Worm (Caenorhabditis elegans) whole organism, L4 larva: Measurements from ENCODE around the gene ZK829.7.

ENCODE experiments used
- F10B5.3 ChIP-seq: sonication (generic microtip); optimal IDR thresholded peaks from 2 replicates; lab custom pipeline; 2016; ENCODE audit warnings: mild to moderate bottlenecking, missing genetic modification characterization, missing compliant biosample characterization
- ama-1 ChIP-seq: fragments of 150-350 bp; optimal IDR thresholded peaks from 2 replicates; lab custom pipeline; 2014; ENCODE audit warnings: inconsistent platforms, mixed read lengths
- ces-1 ChIP-seq: fragments of 150-350 bp; sonication (generic microtip); optimal IDR thresholded peaks from 4 replicates; lab custom pipeline; 2014; ENCODE audit warnings: missing biosample characterization, missing genetic modification reagents, missing genetic modification characterization
- fkh-10 ChIP-seq: fragments of 150-350 bp; optimal IDR thresholded peaks from 2 replicates; lab custom pipeline; 2014; ENCODE audit warnings: missing biosample characterization, missing genetic modification reagents, missing genetic modification characterization
- fos-1 ChIP-seq: fragments of 150-350 bp; optimal IDR thresholded peaks from 2 replicates; lab custom pipeline; 2014; ENCODE audit warnings: missing biosample characterization, missing genetic modification characterization
- hif-1 ChIP-seq, 2 experiments: sonication (generic microtip); optimal IDR thresholded peaks; 2 replicates each; lab custom pipeline; 2016 to 2017; ENCODE audit warnings: missing compliant biosample characterization in 2 of 2, missing genetic modification characterization in 2 of 2, missing genetic modification reagents in 2 of 2, missing genotype in 2 of 2, mild to moderate bottlenecking in 1 of 2
- hlh-30 ChIP-seq: sonication (generic microtip); optimal IDR thresholded peaks from 2 replicates; lab custom pipeline; 2017; ENCODE audit warnings: antibody characterized with exemption, mild to moderate bottlenecking, missing genetic modification characterization, missing compliant biosample characterization; ENCODE audit not compliant: insufficient read depth
- lin-15B ChIP-seq: fragments of 150-350 bp; sonication (generic microtip); optimal IDR thresholded peaks from 3 replicates; lab custom pipeline; 2014; ENCODE audit warnings: missing biosample characterization, missing genetic modification characterization
- nhr-11 ChIP-seq: fragments of 150-350 bp; optimal IDR thresholded peaks from 2 replicates; lab custom pipeline; 2014; ENCODE audit warnings: missing biosample characterization, missing genetic modification characterization
- nhr-237 ChIP-seq: sonication (generic microtip); optimal IDR thresholded peaks from 2 replicates; lab custom pipeline; 2017; ENCODE audit warnings: missing biosample characterization, missing genetic modification characterization
- nhr-25 ChIP-seq: sonication (generic microtip); optimal IDR thresholded peaks from 2 replicates; lab custom pipeline; 2017; ENCODE audit warnings: missing genetic modification characterization, mild to moderate bottlenecking, missing compliant biosample characterization, antibody characterized with exemption, moderate library complexity, borderline replicate concordance; ENCODE audit not compliant: insufficient read depth
- nhr-28 ChIP-seq: fragments of 150-350 bp; optimal IDR thresholded peaks from 2 replicates; lab custom pipeline; 2014; ENCODE audit warnings: missing biosample characterization, missing genetic modification characterization
- saeg-2 ChIP-seq: fragments of 200-800 bp; sonication (Bioruptor generic); IDR thresholded peaks from 2 replicates; pipeline ENCODE4 v1.3.6; 2022; ENCODE audit warnings: missing genetic modification reagents, missing genetic modification characterization, missing compliant biosample characterization
- unc-62 ChIP-seq, 3 experiments: fragments of 150-350 bp in 1 of 3; sonication (generic microtip); optimal IDR thresholded peaks in 2 of 3; peaks in 1 of 3; 1 replicate in 1 of 3; 2 replicates in 2 of 3; lab custom pipeline; 2014 to 2017; ENCODE audit warnings: missing biosample characterization in 3 of 3, missing genetic modification characterization in 3 of 3, missing genetic modification reagents in 3 of 3, missing genotype in 1 of 3

ce11 chrIV:12005090-12005770 lies 43.9 kb upstream of the ZK829.7 start:
- no peak for TF ChIP-seq F10B5.3 (tag; lab: Kevin White, UChicago)
- TF ChIP-seq saeg-2 (GFP tag; lab: Robert Waterston, UW), result no peak
- TF ChIP-seq ama-1 (lab: Kevin White, UChicago), result no peak
- no peak for TF ChIP-seq fkh-10 (GFP tag; lab: Kevin White, UChicago)
- TF ChIP-seq nhr-28 (tag; lab: Kevin White, UChicago), result no peak
- TF ChIP-seq hif-1 (tag; optimal IDR thresholded peaks at IDR 0.05; lab: Kevin White, UChicago), result no peak
- TF ChIP-seq fos-1 (tag; lab: Kevin White, UChicago), result no peak
- peak in 1 of 2 experiments; percentile 90 for TF ChIP-seq unc-62 (GFP tag; optimal IDR thresholded peaks at IDR 0.05 in 1 of 2; lab: Kevin White, UChicago)
- no peak for TF ChIP-seq unc-62 (tag; optimal IDR thresholded peaks at IDR 0.05; lab: Kevin White, UChicago)
- TF ChIP-seq nhr-25 (tag; lab: Kevin White, UChicago), result no peak
- peak; percentile 54 for TF ChIP-seq hlh-30 (tag; lab: Kevin White, UChicago)
- no peak for TF ChIP-seq ces-1
- no peak for TF ChIP-seq nhr-11
- TF ChIP-seq lin-15B (tag; lab: Kevin White, UChicago), result no peak
- no peak for TF ChIP-seq nhr-237 (tag; lab: Kevin White, UChicago)
